Fruit fly (Drosophila melanogaster) whole organism, embryonic: Measurements from ENCODE around the gene CG14253.

Experiments used
- Bgb ChIP-seq: fragments of 200-800 bp; sonication (Bioruptor generic); IDR thresholded peaks from 2 replicates; pipeline ENCODE4 v1.3.6; 2022; ENCODE audit warnings: missing biosample characterization, missing genetic modification characterization; ENCODE audit not compliant: partially characterized antibody
- Blimp-1 ChIP-seq: fragments of 200-800 bp; sonication (Bioruptor generic); optimal IDR thresholded peaks from 3 replicates; lab custom pipeline; 2018; ENCODE audit warnings: missing biosample characterization, missing genetic modification characterization, mild to moderate bottlenecking, moderate library complexity, missing genetic modification reagents
- CG10543 ChIP-seq: fragments of 200-800 bp; sonication (Bioruptor generic); optimal IDR thresholded peaks from 3 replicates; lab custom pipeline; 2017; ENCODE audit warnings: missing biosample characterization, mild to moderate bottlenecking, missing genetic modification characterization, moderate library complexity
- CG11247 ChIP-seq: fragments of 200-800 bp; sonication (Bioruptor generic); IDR thresholded peaks from 2 replicates; pipeline ENCODE4 v1.3.6; 2022; ENCODE audit warnings: missing biosample characterization, missing genetic modification characterization
- CG12769 ChIP-seq: fragments of 200-800 bp; sonication (Bioruptor generic); optimal IDR thresholded peaks from 2 replicates; lab custom pipeline; 2019; ENCODE audit warnings: missing biosample characterization, mild to moderate bottlenecking, missing genetic modification characterization, moderate library complexity
- CG13424 ChIP-seq: fragments of 200-800 bp; sonication (Bioruptor generic); optimal IDR thresholded peaks from 2 replicates; lab custom pipeline; 2019; ENCODE audit warnings: missing biosample characterization, mild to moderate bottlenecking, missing genetic modification characterization, moderate library complexity
- CG13894 ChIP-seq: fragments of 200-800 bp; sonication (Bioruptor generic); optimal IDR thresholded peaks from 3 replicates; lab custom pipeline; 2018; ENCODE audit warnings: missing biosample characterization, mild to moderate bottlenecking, missing genetic modification characterization, moderate library complexity
- CG14050 ChIP-seq: fragments of 200-800 bp; sonication (Bioruptor generic); IDR thresholded peaks from 3 replicates; pipeline ENCODE4 v1.3.6; 2022; ENCODE audit warnings: missing biosample characterization, missing genetic modification characterization
- CG14441 ChIP-seq: fragments of 200-800 bp; sonication (Bioruptor generic); IDR thresholded peaks from 2 replicates; pipeline ENCODE4 v1.3.6; 2022; ENCODE audit warnings: missing biosample characterization, missing genetic modification characterization
- CG15269 ChIP-seq: fragments of 200-800 bp; sonication (Bioruptor generic); optimal IDR thresholded peaks from 2 replicates; lab custom pipeline; 2018; ENCODE audit warnings: missing biosample characterization, mild to moderate bottlenecking, missing genetic modification characterization, moderate library complexity
- CG15514 ChIP-seq: fragments of 200-800 bp; sonication (Bioruptor generic); optimal IDR thresholded peaks from 3 replicates; lab custom pipeline; 2017; ENCODE audit warnings: missing biosample characterization, missing genetic modification characterization, mild to moderate bottlenecking, moderate library complexity, missing genetic modification reagents
- CG16863 ChIP-seq: fragments of 200-800 bp; sonication (Bioruptor generic); optimal IDR thresholded peaks from 3 replicates; lab custom pipeline; 2016; ENCODE audit warnings: missing biosample characterization, missing genetic modification characterization
- CG18599 ChIP-seq: fragments of 200-800 bp; sonication (Bioruptor generic); optimal IDR thresholded peaks from 3 replicates; lab custom pipeline; 2017; ENCODE audit warnings: missing biosample characterization, missing genetic modification characterization, mild to moderate bottlenecking, moderate library complexity, missing genetic modification reagents
- CG30403 ChIP-seq: fragments of 200-800 bp; sonication (Bioruptor generic); optimal IDR thresholded peaks from 3 replicates; lab custom pipeline; 2016; ENCODE audit warnings: missing biosample characterization, missing genetic modification characterization
- CTCF ChIP-seq: fragments of 200-800 bp; sonication (Bioruptor generic); optimal IDR thresholded peaks from 2 replicates; lab custom pipeline; 2017; ENCODE audit warnings: missing biosample characterization, mild to moderate bottlenecking, missing genetic modification characterization, moderate library complexity
- D19B ChIP-seq: fragments of 200-800 bp; sonication (Bioruptor generic); optimal IDR thresholded peaks from 2 replicates; lab custom pipeline; 2017; ENCODE audit warnings: missing biosample characterization, mild to moderate bottlenecking, missing genetic modification characterization
- Dll ChIP-seq: fragments of 200-800 bp; sonication (Bioruptor generic); IDR thresholded peaks from 4 replicates; pipeline ENCODE4 v1.3.6; 2022; ENCODE audit warnings: missing biosample characterization, missing genetic modification characterization; ENCODE audit not compliant: partially characterized antibody
- Drgx ChIP-seq: fragments of 200-800 bp; sonication (Bioruptor generic); IDR thresholded peaks from 2 replicates; pipeline ENCODE4 v1.3.6; 2022; ENCODE audit warnings: missing biosample characterization, missing genetic modification characterization
- E2f1 ChIP-seq: fragments of 200-800 bp; sonication (Bioruptor generic); IDR thresholded peaks from 2 replicates; pipeline ENCODE4 v1.3.6; 2022; ENCODE audit warnings: missing biosample characterization, missing genetic modification characterization
- E2f2 ChIP-seq: fragments of 200-800 bp; sonication (Bioruptor generic); IDR thresholded peaks from 2 replicates; pipeline ENCODE4 v1.3.6; 2022; ENCODE audit warnings: missing biosample characterization, missing genetic modification characterization
- Eip74EF ChIP-seq, 2 experiments: fragments of 200-800 bp in 1 of 2; fragments of >200 bp in 1 of 2; sonication (Bioruptor generic) in 1 of 2; optimal IDR thresholded peaks; 2 replicates each; lab custom pipeline; 2017 to 2019; ENCODE audit warnings: missing biosample characterization in 2 of 2, missing genetic modification characterization in 2 of 2, mild to moderate bottlenecking in 1 of 2, moderate library complexity in 1 of 2
- Ets65A ChIP-seq: fragments of 200-800 bp; sonication (Bioruptor generic); peaks from one replicate; lab custom pipeline; 2016; ENCODE audit warnings: missing biosample characterization, missing genetic modification characterization
- Ets97D ChIP-seq: fragments of 200-800 bp; sonication (Bioruptor generic); optimal IDR thresholded peaks from 3 replicates; lab custom pipeline; 2016; ENCODE audit warnings: missing biosample characterization, missing genetic modification characterization
- Fer3 ChIP-seq: fragments of 200-800 bp; sonication (Bioruptor generic); optimal IDR thresholded peaks from 2 replicates; lab custom pipeline; 2018; ENCODE audit warnings: missing biosample characterization, mild to moderate bottlenecking, missing genetic modification characterization, moderate library complexity
- HLH3B ChIP-seq: fragments of 200-800 bp; sonication (Bioruptor generic); IDR thresholded peaks from 2 replicates; pipeline ENCODE4 v1.3.6; 2022; ENCODE audit warnings: missing biosample characterization, missing genetic modification characterization
- Hmr ChIP-seq: fragments of 200-800 bp; sonication (Bioruptor generic); optimal IDR thresholded peaks from 3 replicates; lab custom pipeline; 2017; ENCODE audit warnings: mild to moderate bottlenecking, missing biosample characterization, missing genetic modification reagents, missing genetic modification characterization
- Meics ChIP-seq: fragments of 200-800 bp; sonication (Bioruptor generic); optimal IDR thresholded peaks from 2 replicates; lab custom pipeline; 2017; ENCODE audit warnings: missing biosample characterization, mild to moderate bottlenecking, missing genetic modification characterization
- Six4 ChIP-seq: fragments of 200-800 bp; sonication (Bioruptor generic); optimal IDR thresholded peaks from 2 replicates; lab custom pipeline; 2016; ENCODE audit warnings: missing biosample characterization, missing genetic modification characterization
- Sox100B ChIP-seq: fragments of 200-800 bp; sonication (Bioruptor generic); optimal IDR thresholded peaks from 3 replicates; lab custom pipeline; 2018; ENCODE audit warnings: missing biosample characterization, mild to moderate bottlenecking, missing genetic modification characterization
- Sox102F ChIP-seq: fragments of 200-800 bp; sonication (Bioruptor generic); optimal IDR thresholded peaks from 2 replicates; lab custom pipeline; 2018; ENCODE audit warnings: missing biosample characterization, mild to moderate bottlenecking, missing genetic modification characterization, moderate library complexity
- cas ChIP-seq: fragments of 200-800 bp; sonication (Bioruptor generic); IDR thresholded peaks from 2 replicates; pipeline ENCODE4 v1.3.6; 2022; ENCODE audit warnings: missing biosample characterization, missing genetic modification characterization
- chinmo ChIP-seq: fragments of 200-800 bp; sonication (Bioruptor generic); IDR thresholded peaks from 4 replicates; pipeline ENCODE4 v1.3.6; 2022; ENCODE audit warnings: missing biosample characterization, missing genetic modification characterization; ENCODE audit not compliant: partially characterized antibody
- ci ChIP-seq: fragments of 200-800 bp; sonication (Bioruptor generic); IDR thresholded peaks from 3 replicates; pipeline ENCODE4 v1.3.6; 2022; ENCODE audit warnings: missing biosample characterization, missing genetic modification characterization
- cwo ChIP-seq: fragments of 200-800 bp; sonication (Bioruptor generic); optimal IDR thresholded peaks from 3 replicates; lab custom pipeline; 2017; ENCODE audit warnings: missing biosample characterization, missing genetic modification characterization, mild to moderate bottlenecking, moderate library complexity, missing genetic modification reagents
- dmrt99B ChIP-seq: fragments of 200-800 bp; sonication (Bioruptor generic); optimal IDR thresholded peaks from 2 replicates; lab custom pipeline; 2018; ENCODE audit warnings: missing biosample characterization, mild to moderate bottlenecking, missing genetic modification characterization, moderate library complexity
- exex ChIP-seq: fragments of 200-800 bp; sonication (Bioruptor generic); optimal IDR thresholded peaks from 4 replicates; lab custom pipeline; 2018; ENCODE audit warnings: missing biosample characterization, mild to moderate bottlenecking, missing genetic modification characterization, moderate library complexity
- lilli ChIP-seq: fragments of 200-800 bp; sonication (Bioruptor generic); optimal IDR thresholded peaks from 3 replicates; lab custom pipeline; 2016; ENCODE audit warnings: missing biosample characterization, missing genetic modification characterization
- mam ChIP-seq: fragments of 200-800 bp; sonication (Bioruptor generic); optimal IDR thresholded peaks from 3 replicates; lab custom pipeline; 2016; ENCODE audit warnings: missing biosample characterization, missing genetic modification characterization
- prd ChIP-seq, 3 experiments: fragments of >200 bp in 2 of 3; fragments of 200-800 bp in 1 of 3; sonication (Bioruptor generic) in 1 of 3; optimal IDR thresholded peaks in 2 of 3; IDR thresholded peaks in 1 of 3; 2 replicates in 2 of 3; 3 replicates in 1 of 3; pipeline versions ENCODE4 v1.3.6 to Lab custom; 2017 to 2022; ENCODE audit warnings: missing biosample characterization in 1 of 3, missing genetic modification characterization in 1 of 3
- row ChIP-seq: fragments of 200-800 bp; sonication (Bioruptor generic); IDR thresholded peaks from 3 replicates; pipeline ENCODE4 v1.3.6; 2022; ENCODE audit warnings: missing biosample characterization, missing genetic modification characterization
- sd ChIP-seq: fragments of 200-800 bp; sonication (Bioruptor generic); optimal IDR thresholded peaks from 3 replicates; lab custom pipeline; 2018; ENCODE audit warnings: missing biosample characterization, mild to moderate bottlenecking, missing genetic modification characterization, moderate library complexity
- shn ChIP-seq: fragments of 200-800 bp; sonication (Bioruptor generic); optimal IDR thresholded peaks from 3 replicates; lab custom pipeline; 2016; ENCODE audit warnings: missing biosample characterization, missing genetic modification characterization
- sna ChIP-seq: fragments of 200-800 bp; sonication (Bioruptor generic); IDR thresholded peaks from 2 replicates; pipeline ENCODE4 v1.3.6; 2022; ENCODE audit warnings: missing biosample characterization, missing genetic modification characterization; ENCODE audit not compliant: partially characterized antibody
- tgo ChIP-seq: fragments of 200-800 bp; sonication (Bioruptor generic); IDR thresholded peaks from 3 replicates; pipeline ENCODE4 v1.3.6; 2022; ENCODE audit warnings: missing biosample characterization, missing genetic modification characterization
- tup ChIP-seq: fragments of 200-800 bp; sonication (Bioruptor generic); optimal IDR thresholded peaks from 2 replicates; lab custom pipeline; 2016; ENCODE audit warnings: missing biosample characterization, mild to moderate bottlenecking, missing genetic modification characterization, moderate library complexity
- usp ChIP-seq: fragments of >200 bp; optimal IDR thresholded peaks from 2 replicates; lab custom pipeline; 2017; ENCODE audit warnings: missing biosample characterization, missing genetic modification characterization
- zen2 ChIP-seq: fragments of 200-800 bp; sonication (Bioruptor generic); IDR thresholded peaks from 3 replicates; pipeline ENCODE4 v1.3.6; 2022; ENCODE audit warnings: missing biosample characterization, missing genetic modification characterization; ENCODE audit not compliant: partially characterized antibody
- zfh2 ChIP-seq: fragments of 200-800 bp; sonication (Bioruptor generic); optimal IDR thresholded peaks from 2 replicates; lab custom pipeline; 2016; ENCODE audit warnings: missing biosample characterization, missing genetic modification characterization

CG14253 gene

DNA sequence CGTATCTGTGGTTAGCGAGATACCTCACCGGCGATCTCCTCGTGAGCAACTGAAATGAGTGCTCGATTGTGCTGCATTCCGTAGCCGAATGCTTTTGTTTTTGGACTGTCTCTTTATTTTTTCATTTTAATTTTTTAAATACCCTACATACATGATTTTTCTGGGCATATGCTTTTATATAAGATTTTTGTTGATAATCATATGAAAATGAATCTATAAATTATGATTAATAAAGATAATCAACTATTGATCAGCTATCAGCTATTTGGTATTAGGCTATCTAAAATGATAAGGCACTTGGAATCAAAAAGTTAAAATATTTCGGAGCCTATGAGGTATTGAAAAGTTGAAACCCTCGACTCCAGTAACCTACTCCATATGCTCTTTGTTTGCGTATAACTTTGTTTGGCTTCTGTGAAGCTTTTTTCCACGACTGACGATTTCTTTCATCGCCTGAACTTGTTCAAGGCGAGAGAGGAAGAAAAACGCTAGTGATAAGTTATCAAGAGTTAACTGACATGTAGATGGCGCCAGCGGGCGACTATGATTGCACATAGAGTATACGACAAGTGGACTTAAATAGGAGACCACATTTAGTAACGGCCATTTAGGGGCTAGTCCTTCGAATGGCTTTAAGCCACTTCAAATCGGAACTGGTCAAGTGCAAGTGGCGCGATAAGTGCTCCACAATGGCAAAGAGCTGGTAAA is 11.6 kb downstream of the CG14253 start, which contains the start of gene CG31076 (continued):
- TF ChIP-seq CG11247 (no peak), cas (GFP tag; lab: Robert Waterston, UW) (0 out of 2 replicates have a peak, but pooled peaks have one; percentile 19), CG30403 (GFP tag; lab: Kevin White, UChicago) (peak; percentile 35), sna (no peak), CG14441 (GFP tag; lab: Robert Waterston, UW) (no peak), lilli (GFP tag; lab: Kevin White, UChicago) (peak; percentile 11), Bgb (GFP tag; lab: Robert Waterston, UW) (no peak), CG15514 (GFP tag; lab: Kevin White, UChicago) (peak; percentile 30), ci (GFP tag; lab: Robert Waterston, UW) (0 out of 3 replicates have a peak, but pooled peaks have one; percentile 30), Eip74EF (GFP tag; optimal IDR thresholded peaks at IDR 0.05; lab: Kevin White, UChicago) (peak in 1 of 2 experiments; percentile 12), exex (tag; lab: Kevin White, UChicago) (peak; percentile 65), E2f1 (peak; percentile 32; the same call in 1 of the 2 replicates), usp (GFP tag; lab: Kevin White, UChicago) (no peak), CG13424 (tag; lab: Kevin White, UChicago) (peak; percentile 49), Sox100B (GFP tag; lab: Kevin White, UChicago) (peak; percentile 59), Blimp-1 (GFP tag; lab: Kevin White, UChicago) (peak; percentile 35), prd (optimal IDR thresholded peaks at IDR 0.05; lab: Kevin White, UChicago) (no peak), prd (GFP tag; IDR thresholded peaks at IDR 0.05; lab: Robert Waterston, UW) (peak; percentile 37; the same call in 1 of the 3 replicates), mam (GFP tag; lab: Kevin White, UChicago) (peak; percentile 9), CG10543 (GFP tag; lab: Kevin White, UChicago) (peak; percentile 47), cwo (no peak), tgo (GFP tag; lab: Robert Waterston, UW) (peak; percentile 46; the same call in 2 of the 3 replicates), HLH3B (GFP tag; lab: Robert Waterston, UW) (peak; percentile 42), Sox102F (GFP tag; lab: Kevin White, UChicago) (peak; percentile 53), CG18599 (peak; percentile 41), E2f2 (no peak), CTCF (GFP tag; lab: Kevin White, UChicago) (peak; percentile 92), sd (tag; lab: Kevin White, UChicago) (peak; percentile 77), CG16863 (GFP tag; lab: Kevin White, UChicago) (no peak), Fer3 (tag; lab: Kevin White, UChicago) (peak; percentile 14), CG13894 (no peak), CG14050 (0 out of 3 replicates have a peak, but pooled peaks have one; percentile 15), Hmr (GFP tag; lab: Kevin White, UChicago) (peak; percentile 18), zfh2 (GFP tag; lab: Kevin White, UChicago) (no peak), CG15269 (tag; lab: Kevin White, UChicago) (peak; percentile 47), Meics (peak; percentile 18), Six4 (GFP tag; lab: Kevin White, UChicago) (no peak), D19B (peak; percentile 92), Drgx (GFP tag; lab: Robert Waterston, UW) (peak; percentile 53; the same call in 1 of the 2 replicates), Ets97D (no peak), zen2 (no peak), tup (GFP tag; lab: Kevin White, UChicago) (no peak), Ets65A (GFP tag; lab: Kevin White, UChicago) (peak; percentile 55), shn (GFP tag; lab: Kevin White, UChicago) (no peak), Dll (GFP tag; lab: Robert Waterston, UW) (no peak), row (GFP tag; lab: Robert Waterston, UW) (peak; percentile 82; the same call in 2 of the 3 replicates), chinmo (GFP tag; lab: Robert Waterston, UW) (0 out of 4 replicates have a peak, but pooled peaks have one; percentile 57), dmrt99B (tag; lab: Kevin White, UChicago) (peak; percentile 66), CG12769 (tag; lab: Kevin White, UChicago) (peak; percentile 15)
